Fruit fly (Drosophila melanogaster) whole organism, embryonic: ENCODE measurements around the gene tho2.

Experiments
- Abd-B ChIP-seq: fragments of 200-800 bp; sonication (Bioruptor generic); optimal IDR thresholded peaks from 2 replicates; lab custom pipeline; 2018; ENCODE audit warnings: missing biosample characterization, mild to moderate bottlenecking, missing genetic modification characterization, moderate library complexity
- Bteb2 ChIP-seq: fragments of 200-800 bp; sonication (Bioruptor generic); optimal IDR thresholded peaks from 2 replicates; lab custom pipeline; 2016; ENCODE audit warnings: missing biosample characterization, missing genetic modification characterization
- C15 ChIP-seq: fragments of 200-800 bp; sonication (Bioruptor generic); IDR thresholded peaks from 3 replicates; pipeline ENCODE4 v1.3.6; 2022; ENCODE audit warnings: missing biosample characterization, missing genetic modification characterization
- CG10274 ChIP-seq: fragments of 200-800 bp; sonication (Bioruptor generic); optimal IDR thresholded peaks from 3 replicates; lab custom pipeline; 2017; ENCODE audit warnings: missing biosample characterization, mild to moderate bottlenecking, missing genetic modification characterization
- CG10543 ChIP-seq: fragments of 200-800 bp; sonication (Bioruptor generic); optimal IDR thresholded peaks from 3 replicates; lab custom pipeline; 2017; ENCODE audit warnings: missing biosample characterization, mild to moderate bottlenecking, missing genetic modification characterization, moderate library complexity
- CG12104 ChIP-seq: fragments of 200-800 bp; sonication (Bioruptor generic); optimal IDR thresholded peaks from 3 replicates; lab custom pipeline; 2016; ENCODE audit warnings: missing biosample characterization, missing genetic modification characterization
- CG12744 ChIP-seq: fragments of 200-800 bp; sonication (Bioruptor generic); optimal IDR thresholded peaks from 2 replicates; lab custom pipeline; 2016; ENCODE audit warnings: missing biosample characterization, missing genetic modification characterization
- CG14014 ChIP-seq: fragments of 200-800 bp; sonication (Bioruptor generic); IDR thresholded peaks from 2 replicates; pipeline ENCODE4 v1.3.6; 2022; ENCODE audit warnings: missing biosample characterization, missing genetic modification characterization
- CG14965 ChIP-seq: fragments of 200-800 bp; sonication (Bioruptor generic); optimal IDR thresholded peaks from 2 replicates; lab custom pipeline; 2016; ENCODE audit warnings: missing biosample characterization, missing genetic modification characterization, borderline replicate concordance
- CG16779 ChIP-seq: fragments of 200-800 bp; sonication (Bioruptor generic); IDR thresholded peaks from 2 replicates; pipeline ENCODE4 v1.3.6; 2022; ENCODE audit warnings: missing biosample characterization, missing genetic modification characterization
- CG17328 ChIP-seq: fragments of 200-800 bp; sonication (Bioruptor generic); IDR thresholded peaks from 2 replicates; pipeline ENCODE4 v1.3.6; 2022; ENCODE audit warnings: missing biosample characterization, missing genetic modification characterization
- CG17568 ChIP-seq: fragments of 200-800 bp; sonication (Bioruptor generic); optimal IDR thresholded peaks from 2 replicates; lab custom pipeline; 2018; ENCODE audit warnings: missing biosample characterization, mild to moderate bottlenecking, missing genetic modification characterization, moderate library complexity
- CG18599 ChIP-seq: fragments of 200-800 bp; sonication (Bioruptor generic); optimal IDR thresholded peaks from 3 replicates; lab custom pipeline; 2017; ENCODE audit warnings: missing biosample characterization, missing genetic modification characterization, mild to moderate bottlenecking, moderate library complexity, missing genetic modification reagents
- CG42726 ChIP-seq: fragments of 200-800 bp; sonication (Bioruptor generic); IDR thresholded peaks from 2 replicates; pipeline ENCODE4 v1.3.6; 2022; ENCODE audit warnings: missing biosample characterization, missing genetic modification characterization; ENCODE audit not compliant: partially characterized antibody
- CG4328 ChIP-seq: fragments of 200-800 bp; sonication (Bioruptor generic); optimal IDR thresholded peaks from 3 replicates; lab custom pipeline; 2017; ENCODE audit warnings: missing biosample characterization, missing genetic modification reagents, missing genetic modification characterization
- CG8089 ChIP-seq: fragments of 200-800 bp; sonication (Bioruptor generic); optimal IDR thresholded peaks from 3 replicates; lab custom pipeline; 2016; ENCODE audit warnings: missing biosample characterization, missing genetic modification characterization
- D ChIP-seq, 2 experiments: fragments of 200-800 bp in 1 of 2; fragments of >200 bp in 1 of 2; sonication (Bioruptor generic) in 1 of 2; optimal IDR thresholded peaks; 2 replicates in 1 of 2; 3 replicates in 1 of 2; lab custom pipeline; 2017; ENCODE audit warnings: mild to moderate bottlenecking in 1 of 2, missing biosample characterization in 1 of 2, missing genetic modification characterization in 1 of 2, missing genetic modification reagents in 1 of 2
- Dek ChIP-seq: fragments of 200-800 bp; sonication (Bioruptor generic); optimal IDR thresholded peaks from 3 replicates; lab custom pipeline; 2019; ENCODE audit warnings: missing biosample characterization, mild to moderate bottlenecking, missing genetic modification characterization, moderate library complexity
- Doc3 ChIP-seq: fragments of 200-800 bp; sonication (Bioruptor generic); IDR thresholded peaks from 3 replicates; pipeline ENCODE4 v1.3.6; 2022; ENCODE audit warnings: missing biosample characterization, missing genetic modification characterization; ENCODE audit not compliant: partially characterized antibody
- MESR4 ChIP-seq: fragments of 200-800 bp; sonication (Bioruptor generic); optimal IDR thresholded peaks from 2 replicates; lab custom pipeline; 2018; ENCODE audit warnings: missing biosample characterization, mild to moderate bottlenecking, missing genetic modification characterization, moderate library complexity
- Myb ChIP-seq: fragments of 200-800 bp; sonication (Bioruptor generic); optimal IDR thresholded peaks from 2 replicates; lab custom pipeline; 2016; ENCODE audit warnings: missing biosample characterization, missing genetic modification characterization
- Nf-YC ChIP-seq: fragments of 200-800 bp; optimal IDR thresholded peaks from 3 replicates; lab custom pipeline; 2019; ENCODE audit warnings: missing biosample characterization, mild to moderate bottlenecking, missing genetic modification characterization, moderate library complexity
- Poxn ChIP-seq: fragments of 200-800 bp; sonication (Bioruptor generic); IDR thresholded peaks from 2 replicates; pipeline ENCODE4 v1.3.6; 2022; ENCODE audit warnings: missing biosample characterization, missing genetic modification characterization
- Side ChIP-seq: fragments of 200-800 bp; sonication (Bioruptor generic); optimal IDR thresholded peaks from 2 replicates; lab custom pipeline; 2016; ENCODE audit warnings: missing biosample characterization, missing genetic modification characterization
- Sox100B ChIP-seq: fragments of 200-800 bp; sonication (Bioruptor generic); optimal IDR thresholded peaks from 3 replicates; lab custom pipeline; 2018; ENCODE audit warnings: missing biosample characterization, mild to moderate bottlenecking, missing genetic modification characterization
- Usf ChIP-seq: fragments of 200-800 bp; sonication (Bioruptor generic); optimal IDR thresholded peaks from 2 replicates; lab custom pipeline; 2017; ENCODE audit warnings: missing genotype, missing biosample characterization, missing genetic modification characterization
- Vsx1 ChIP-seq: fragments of 200-800 bp; sonication (Bioruptor generic); optimal IDR thresholded peaks from 2 replicates; lab custom pipeline; 2017; ENCODE audit warnings: missing biosample characterization, mild to moderate bottlenecking, missing genetic modification characterization, missing genetic modification reagents
- abd-A ChIP-seq: fragments of 200-800 bp; sonication (Bioruptor generic); optimal IDR thresholded peaks from 3 replicates; lab custom pipeline; 2019; ENCODE audit warnings: missing biosample characterization, mild to moderate bottlenecking, missing genetic modification characterization, moderate library complexity
- ara ChIP-seq: fragments of 200-800 bp; sonication (Bioruptor generic); IDR thresholded peaks from 2 replicates; pipeline ENCODE4 v1.3.6; 2022; ENCODE audit warnings: missing biosample characterization, missing genetic modification characterization
- ase ChIP-seq: fragments of 200-800 bp; sonication (Bioruptor generic); IDR thresholded peaks from 3 replicates; pipeline ENCODE4 v1.3.6; 2022; ENCODE audit warnings: missing biosample characterization, missing genetic modification characterization
- bsh ChIP-seq, 2 experiments: fragments of 200-800 bp; sonication (Bioruptor generic); optimal IDR thresholded peaks; 2 replicates each; lab custom pipeline; 2017 to 2018; ENCODE audit warnings: mild to moderate bottlenecking in 2 of 2, missing biosample characterization in 2 of 2, missing genetic modification characterization in 2 of 2, moderate library complexity in 1 of 2
- dmrt11E ChIP-seq: fragments of 200-800 bp; sonication (Bioruptor generic); optimal IDR thresholded peaks from 3 replicates; lab custom pipeline; 2018; ENCODE audit warnings: missing biosample characterization, mild to moderate bottlenecking, missing genetic modification characterization, moderate library complexity
- dpn ChIP-seq, 2 experiments: fragments of 200-800 bp; sonication (Bioruptor generic); optimal IDR thresholded peaks; 3 replicates each; lab custom pipeline; 2016; ENCODE audit warnings: missing biosample characterization in 2 of 2, missing genetic modification characterization in 2 of 2
- dysf ChIP-seq: fragments of 200-800 bp; sonication (Bioruptor generic); IDR thresholded peaks from 3 replicates; pipeline ENCODE4 v1.3.6; 2022; ENCODE audit warnings: missing biosample characterization, missing genetic modification characterization
- fd3F ChIP-seq: fragments of 200-800 bp; sonication (Bioruptor generic); optimal IDR thresholded peaks from 2 replicates; lab custom pipeline; 2018; ENCODE audit warnings: missing biosample characterization, mild to moderate bottlenecking, missing genetic modification characterization, moderate library complexity
- fu2 ChIP-seq: fragments of 200-800 bp; sonication (Bioruptor generic); optimal IDR thresholded peaks from 2 replicates; lab custom pipeline; 2016; ENCODE audit warnings: missing biosample characterization, missing genetic modification characterization
- gce ChIP-seq: fragments of 200-800 bp; sonication (Bioruptor generic); IDR thresholded peaks from 3 replicates; pipeline ENCODE4 v1.3.6; 2022; ENCODE audit warnings: missing biosample characterization, missing genetic modification characterization
- gro ChIP-seq: fragments of 200-800 bp; sonication (Bioruptor generic); optimal IDR thresholded peaks from 2 replicates; lab custom pipeline; 2016; ENCODE audit warnings: missing biosample characterization, missing genetic modification characterization
- gt ChIP-seq: fragments of 200-800 bp; sonication (Bioruptor generic); IDR thresholded peaks from 2 replicates; pipeline ENCODE4 v1.3.6; 2022; ENCODE audit warnings: missing biosample characterization, missing genetic modification characterization
- klu ChIP-seq: fragments of 200-800 bp; sonication (Bioruptor generic); IDR thresholded peaks from 2 replicates; pipeline ENCODE4 v1.3.6; 2022; ENCODE audit warnings: missing biosample characterization, missing genetic modification characterization
- maf-S ChIP-seq: fragments of 200-800 bp; sonication (Bioruptor generic); optimal IDR thresholded peaks from 2 replicates; lab custom pipeline; 2016; ENCODE audit warnings: missing biosample characterization, missing genetic modification characterization
- nerfin-1 ChIP-seq: fragments of 200-800 bp; sonication (Bioruptor generic); optimal IDR thresholded peaks from 3 replicates; lab custom pipeline; 2019; ENCODE audit warnings: missing biosample characterization, mild to moderate bottlenecking, missing genetic modification characterization, moderate library complexity
- pho ChIP-seq: fragments of 200-800 bp; sonication (Bioruptor generic); optimal IDR thresholded peaks from 2 replicates; lab custom pipeline; 2016; ENCODE audit warnings: missing biosample characterization, missing genetic modification characterization
- pnt ChIP-seq: fragments of 200-800 bp; sonication (Bioruptor generic); optimal IDR thresholded peaks from 3 replicates; lab custom pipeline; 2016; ENCODE audit warnings: missing biosample characterization, missing genetic modification characterization
- sens ChIP-seq: fragments of 200-800 bp; sonication (Bioruptor generic); peaks from one replicate; lab custom pipeline; 2016; ENCODE audit warnings: missing biosample characterization, missing genetic modification characterization
- sens-2 ChIP-seq: fragments of 200-800 bp; sonication (Bioruptor generic); IDR thresholded peaks from 2 replicates; pipeline ENCODE4 v1.3.6; 2022; ENCODE audit warnings: missing biosample characterization, missing genetic modification characterization
- sisA ChIP-seq: fragments of 200-800 bp; sonication (Bioruptor generic); IDR thresholded peaks from 2 replicates; pipeline ENCODE4 v1.3.6; 2022; ENCODE audit warnings: missing biosample characterization, missing genetic modification characterization
- tap ChIP-seq: fragments of 200-800 bp; optimal IDR thresholded peaks from 3 replicates; lab custom pipeline; 2019; ENCODE audit warnings: missing biosample characterization, mild to moderate bottlenecking, missing genetic modification characterization, moderate library complexity
- ttk ChIP-seq: fragments of 200-800 bp; sonication (Bioruptor generic); IDR thresholded peaks from 2 replicates; pipeline ENCODE4 v2.1.2; 2022; ENCODE audit warnings: missing biosample characterization, missing genetic modification characterization
- unc-4 ChIP-seq: fragments of 200-800 bp; sonication (Bioruptor generic); IDR thresholded peaks from 2 replicates; pipeline ENCODE4 v1.3.6; 2022; ENCODE audit warnings: missing biosample characterization, missing genetic modification characterization; ENCODE audit not compliant: partially characterized antibody
- yki ChIP-seq: fragments of >200 bp; optimal IDR thresholded peaks from 3 replicates; lab custom pipeline; 2018

The tho2 gene

dm6 chr2L:2147208-2147607 is 2.2 kb upstream of the tho2 start, which contains the start of the genes CG11723 and Tbcd (continued):
- no peak for TF ChIP-seq abd-A (tag; lab: Kevin White, UChicago)
- peak; percentile 29; the same call in 1 of the 3 replicates for TF ChIP-seq Doc3 (GFP tag; lab: Robert Waterston, UW)
- peak; percentile 93 for TF ChIP-seq ara (GFP tag; lab: Robert Waterston, UW)
- peak; percentile 91 for TF ChIP-seq sens-2 (GFP tag; lab: Robert Waterston, UW)
- peak; percentile 87 for TF ChIP-seq ase (GFP tag; lab: Robert Waterston, UW)
- peak; percentile 56 for TF ChIP-seq MESR4 (GFP tag; lab: Kevin White, UChicago)
- no peak for TF ChIP-seq CG17568 (GFP tag; lab: Kevin White, UChicago)
- TF ChIP-seq bsh (GFP tag; optimal IDR thresholded peaks at IDR 0.05; lab: Kevin White, UChicago), result peak; percentile 48 to 88
- no peak for TF ChIP-seq CG18599 (GFP tag; lab: Kevin White, UChicago)
- peak; percentile 78 for TF ChIP-seq CG12104 (GFP tag; lab: Kevin White, UChicago)
- TF ChIP-seq CG42726 (GFP tag; lab: Robert Waterston, UW), result no peak
- no peak for TF ChIP-seq Sox100B (GFP tag; lab: Kevin White, UChicago)
- peak; percentile 88 for TF ChIP-seq dpn (GFP tag; optimal IDR thresholded peaks at IDR 0.05; lab: Kevin White, UChicago)
- peak; percentile 87 for TF ChIP-seq CG14014 (GFP tag; lab: Robert Waterston, UW)
- peak; percentile 80 for TF ChIP-seq dmrt11E
- TF ChIP-seq sens, result no peak
- TF ChIP-seq CG12744 (GFP tag; lab: Kevin White, UChicago), result peak; percentile 73
- peak; percentile 89 for TF ChIP-seq Abd-B
- TF ChIP-seq CG8089 (GFP tag; lab: Kevin White, UChicago), result peak; percentile 87
- no peak for TF ChIP-seq CG14965
- TF ChIP-seq CG10274 (GFP tag; lab: Kevin White, UChicago), result peak; percentile 30
- TF ChIP-seq CG17328 (GFP tag; lab: Robert Waterston, UW), result peak; percentile 94
- peak; percentile 70; the same call in 1 of the 2 replicates for TF ChIP-seq CG16779 (GFP tag; lab: Robert Waterston, UW)
- TF ChIP-seq sisA (GFP tag; lab: Robert Waterston, UW), result peak; percentile 90
- peak; percentile 92 for TF ChIP-seq ttk (GFP tag; lab: Robert Waterston, UW)
- TF ChIP-seq D (optimal IDR thresholded peaks at IDR 0.05; lab: Kevin White, UChicago), result no peak
- TF ChIP-seq D (GFP tag; optimal IDR thresholded peaks at IDR 0.05; lab: Kevin White, UChicago), result peak; percentile 75
- TF ChIP-seq CG4328 (GFP tag; lab: Kevin White, UChicago), result no peak
- peak; percentile 77 for TF ChIP-seq klu
- no peak for TF ChIP-seq yki (lab: Kevin White, UChicago)
- peak; percentile 75 for TF ChIP-seq gt (GFP tag; lab: Robert Waterston, UW)
- no peak for TF ChIP-seq Nf-YC (tag; lab: Kevin White, UChicago)
- peak; percentile 91 for TF ChIP-seq gce (GFP tag; lab: Robert Waterston, UW)
- no peak for TF ChIP-seq Vsx1 (GFP tag; lab: Kevin White, UChicago)
- TF ChIP-seq pho (GFP tag; lab: Kevin White, UChicago), result peak; percentile 87
- TF ChIP-seq Dek (tag; lab: Kevin White, UChicago), result peak; percentile 82
- TF ChIP-seq fd3F, result peak; percentile 86
- peak; percentile 82 for TF ChIP-seq fu2 (GFP tag; lab: Kevin White, UChicago)
- TF ChIP-seq nerfin-1 (tag; lab: Kevin White, UChicago), result peak; percentile 77
- peak; percentile 73 for TF ChIP-seq maf-S (GFP tag; lab: Kevin White, UChicago)
- 0 out of 2 replicates have a peak, but pooled peaks have one; percentile 38 for TF ChIP-seq unc-4 (GFP tag; lab: Robert Waterston, UW)
- TF ChIP-seq Myb (GFP tag; lab: Kevin White, UChicago), result peak; percentile 79
- peak; percentile 79 for TF ChIP-seq gro (GFP tag; lab: Kevin White, UChicago)
- peak; percentile 86 for TF ChIP-seq C15
- TF ChIP-seq CG10543, result no peak
- peak; percentile 82 for TF ChIP-seq pnt (GFP tag; lab: Kevin White, UChicago)
- TF ChIP-seq Side (GFP tag; lab: Kevin White, UChicago), result peak; percentile 86
- TF ChIP-seq Poxn (GFP tag; lab: Robert Waterston, UW), result peak; percentile 61; the same call in 1 of the 2 replicates
- TF ChIP-seq tap (tag; lab: Kevin White, UChicago), result no peak
- TF ChIP-seq Usf (GFP tag; lab: Kevin White, UChicago), result peak; percentile 77
- TF ChIP-seq Bteb2 (GFP tag; lab: Kevin White, UChicago), result peak; percentile 80
- TF ChIP-seq dysf (GFP tag; lab: Robert Waterston, UW), result peak; percentile 94
